Worm (Caenorhabditis elegans) whole organism, mixed stage, embryonic: Measurements from ENCODE around the gene sru-17.
A peak's percentile ranks its signal among the peaks of the same experiment; 100 is the strongest.

Experiments used
- M03D4.4 ChIP-seq: sonication (generic microtip); optimal IDR thresholded peaks from 2 replicates; lab custom pipeline; 2017; ENCODE audit warnings: mild to moderate bottlenecking, missing genetic modification characterization, missing compliant biosample characterization
- bed-3 ChIP-seq: fragments of 200-800 bp; sonication (Bioruptor generic); optimal IDR thresholded peaks from 3 replicates; lab custom pipeline; 2018; ENCODE audit warnings: mild to moderate bottlenecking, missing genetic modification characterization, moderate library complexity, missing compliant biosample characterization
- blmp-1 ChIP-seq: fragments of 150-350 bp; optimal IDR thresholded peaks from 2 replicates; lab custom pipeline; 2014; ENCODE audit warnings: missing biosample characterization, missing genetic modification characterization
- ceh-43 ChIP-seq: fragments of 200-800 bp; sonication (Bioruptor generic); optimal IDR thresholded peaks from 2 replicates; lab custom pipeline; 2018; ENCODE audit warnings: mild to moderate bottlenecking, missing genetic modification characterization, moderate library complexity, missing compliant biosample characterization
- ceh-83 ChIP-seq: fragments of 200-800 bp; sonication (Bioruptor generic); optimal IDR thresholded peaks from 2 replicates; lab custom pipeline; 2018; ENCODE audit warnings: mild to moderate bottlenecking, missing genetic modification characterization, missing compliant biosample characterization
- ces-1 ChIP-seq: fragments of 150-350 bp; optimal IDR thresholded peaks from 2 replicates; lab custom pipeline; 2014; ENCODE audit warnings: missing biosample characterization, missing genetic modification reagents, missing genetic modification characterization
- cnd-1 ChIP-seq: fragments of 200-800 bp; sonication (Bioruptor generic); optimal IDR thresholded peaks from 2 replicates; lab custom pipeline; 2018; ENCODE audit warnings: mild to moderate bottlenecking, missing genetic modification characterization, missing compliant biosample characterization
- drap-1 ChIP-seq: fragments of 200-800 bp; sonication (Bioruptor generic); optimal IDR thresholded peaks from 3 replicates; lab custom pipeline; 2018; ENCODE audit warnings: mild to moderate bottlenecking, missing genetic modification characterization, missing compliant biosample characterization
- elt-1 ChIP-seq: sonication (generic microtip); optimal IDR thresholded peaks from 2 replicates; lab custom pipeline; 2017; ENCODE audit warnings: missing genetic modification characterization, mild to moderate bottlenecking, missing compliant biosample characterization, antibody characterized with exemption, moderate library complexity, borderline replicate concordance; ENCODE audit not compliant: insufficient read depth
- elt-3 ChIP-seq: fragments of 150-350 bp; optimal IDR thresholded peaks from 2 replicates; lab custom pipeline; 2014; ENCODE audit warnings: missing biosample characterization, missing genetic modification characterization
- flh-1 ChIP-seq: fragments of 200-800 bp; sonication (Bioruptor generic); optimal IDR thresholded peaks from 2 replicates; lab custom pipeline; 2018; ENCODE audit warnings: mild to moderate bottlenecking, missing genetic modification characterization, moderate library complexity, missing compliant biosample characterization
- ham-2 ChIP-seq: fragments of 200-800 bp; sonication (Bioruptor generic); optimal IDR thresholded peaks from 2 replicates; lab custom pipeline; 2018; ENCODE audit warnings: mild to moderate bottlenecking, missing genetic modification characterization, missing compliant biosample characterization
- hlh-1 ChIP-seq: fragments of 150-350 bp; optimal IDR thresholded peaks from 2 replicates; lab custom pipeline; 2014; ENCODE audit warnings: missing biosample characterization, missing genetic modification reagents, missing genetic modification characterization
- lin-13 ChIP-seq: fragments of 150-350 bp; optimal IDR thresholded peaks from 2 replicates; lab custom pipeline; 2014; ENCODE audit warnings: missing biosample characterization, missing genetic modification characterization
- lsy-2 ChIP-seq: fragments of 150-350 bp; optimal IDR thresholded peaks from 2 replicates; lab custom pipeline; 2014; ENCODE audit warnings: missing biosample characterization, missing genetic modification characterization
- mab-5 ChIP-seq: fragments of 150-350 bp; optimal IDR thresholded peaks from 2 replicates; lab custom pipeline; 2014; ENCODE audit warnings: missing biosample characterization, missing genetic modification characterization
- mep-1 ChIP-seq: fragments of 150-350 bp; optimal IDR thresholded peaks from 2 replicates; lab custom pipeline; 2017; ENCODE audit warnings: missing biosample characterization, missing genetic modification reagents, missing genetic modification characterization, inconsistent platforms
- mls-2 ChIP-seq: sonication (generic microtip); optimal IDR thresholded peaks from 2 replicates; lab custom pipeline; 2016; ENCODE audit warnings: mild to moderate bottlenecking, missing genetic modification characterization, moderate library complexity, missing compliant biosample characterization
- nhr-2 ChIP-seq: fragments of 150-350 bp; optimal IDR thresholded peaks from 2 replicates; lab custom pipeline; 2014; ENCODE audit warnings: missing biosample characterization, missing genetic modification characterization
- nhr-237 ChIP-seq: fragments of 150-350 bp; optimal IDR thresholded peaks from 2 replicates; lab custom pipeline; 2014; ENCODE audit warnings: missing biosample characterization, missing genetic modification characterization
- nhr-28 ChIP-seq: fragments of 150-350 bp; optimal IDR thresholded peaks from 2 replicates; lab custom pipeline; 2014; ENCODE audit warnings: missing biosample characterization, missing genetic modification characterization
- pha-4 ChIP-seq: fragments of 150-350 bp; optimal IDR thresholded peaks from 2 replicates; lab custom pipeline; 2018; ENCODE audit warnings: missing biosample characterization, missing genetic modification reagents, missing genetic modification characterization
- snpc-4 ChIP-seq: fragments of 150-350 bp; optimal IDR thresholded peaks from 2 replicates; lab custom pipeline; 2014; ENCODE audit warnings: missing biosample characterization, missing genetic modification characterization
- sptf-1 ChIP-seq: sonication (generic microtip); optimal IDR thresholded peaks from 2 replicates; lab custom pipeline; 2017; ENCODE audit warnings: mild to moderate bottlenecking, missing genetic modification characterization, moderate library complexity, missing compliant biosample characterization
- tbx-8 ChIP-seq: fragments of 200-800 bp; sonication (Bioruptor generic); optimal IDR thresholded peaks from 2 replicates; lab custom pipeline; 2018; ENCODE audit warnings: mild to moderate bottlenecking, missing genetic modification characterization, moderate library complexity, missing compliant biosample characterization
- unc-120 ChIP-seq: sonication (generic microtip); optimal IDR thresholded peaks from 2 replicates; lab custom pipeline; 2017; ENCODE audit warnings: missing genetic modification characterization, missing compliant biosample characterization; ENCODE audit not compliant: poor library complexity, severe bottlenecking
- unc-39 ChIP-seq: fragments of 150-350 bp; optimal IDR thresholded peaks from 2 replicates; lab custom pipeline; 2014; ENCODE audit warnings: missing biosample characterization, missing genetic modification characterization
- unc-62 ChIP-seq: fragments of 150-350 bp; optimal IDR thresholded peaks from 2 replicates; lab custom pipeline; 2014; ENCODE audit warnings: missing biosample characterization, missing genetic modification reagents, missing genetic modification characterization
- zip-8 ChIP-seq: fragments of 150-350 bp; optimal IDR thresholded peaks from 2 replicates; lab custom pipeline; 2014; ENCODE audit warnings: missing biosample characterization, missing genetic modification characterization
- ztf-11 ChIP-seq: fragments of 150-350 bp; optimal IDR thresholded peaks from 2 replicates; lab custom pipeline; 2014; ENCODE audit warnings: missing biosample characterization, missing genetic modification characterization

The sru-17 gene

ce11 chrIV:12536358-12536757 lies 30.9 kb downstream of the sru-17 start:
- TF ChIP-seq ztf-11 (tag; lab: Kevin White, UChicago) (no peak), mls-2 (no peak), sptf-1 (peak; percentile 56), pha-4 (tag; lab: Kevin White, UChicago) (no peak), unc-62 (GFP tag; lab: Kevin White, UChicago) (no peak), hlh-1 (tag; lab: Kevin White, UChicago) (no peak), ceh-43 (GFP tag; lab: Kevin White, UChicago) (peak; percentile 64), elt-1 (tag; lab: Kevin White, UChicago) (no peak), cnd-1 (tag; lab: Kevin White, UChicago) (peak; percentile 22)
- TF ChIP-seq, all 35 proteins: peak for 3

- peak; percentile 88 for TF ChIP-seq nhr-2
- peak; percentile 8 for TF ChIP-seq cnd-1 (tag; lab: Kevin White, UChicago)
- peak; percentile 95 for TF ChIP-seq zip-8
- no peak for TF ChIP-seq elt-3
Measured at ce11 chrIV:12537694-12538093, 32.2 kb downstream of the sru-17 start.

ce11 chrIV:12540242-12540641 lies 34.7 kb downstream of the sru-17 start:
- TF ChIP-seq nhr-2 = no peak
- no peak for TF ChIP-seq tbx-8
- TF ChIP-seq sptf-1 = no peak
- TF ChIP-seq unc-120 (tag; lab: Kevin White, UChicago) = no peak
- TF ChIP-seq mep-1 (tag; lab: Kevin White, UChicago) = no peak
- no peak for TF ChIP-seq nhr-28
- TF ChIP-seq nhr-237 (tag; lab: Kevin White, UChicago) = no peak
- no peak for TF ChIP-seq ham-2 (GFP tag; lab: Kevin White, UChicago)
- no peak for TF ChIP-seq ztf-11 (tag; lab: Kevin White, UChicago)
- no peak for TF ChIP-seq hlh-1 (tag; lab: Kevin White, UChicago)
- no peak for TF ChIP-seq ces-1 (GFP tag; lab: Kevin White, UChicago)
- no peak for TF ChIP-seq cnd-1 (tag; lab: Kevin White, UChicago)
- TF ChIP-seq drap-1 (GFP tag; lab: Kevin White, UChicago) = no peak
- TF ChIP-seq elt-3 = no peak
- no peak for TF ChIP-seq pha-4 (tag; lab: Kevin White, UChicago)
- no peak for TF ChIP-seq mab-5

ce11 chrIV:12542011-12542410 lies 36.5 kb downstream of the sru-17 start, which contains the start of gene ham-1:
TSS of gene ham-1 (plus strand) at chrIV:12542183.
- TF ChIP-seq lsy-2 (tag; lab: Kevin White, UChicago) (no peak), mep-1 (tag; lab: Kevin White, UChicago) (no peak), zip-8 (no peak), snpc-4 (tag; lab: Kevin White, UChicago) (no peak), ceh-43 (GFP tag; lab: Kevin White, UChicago) (no peak), blmp-1 (tag; lab: Kevin White, UChicago) (no peak), hlh-1 (tag; lab: Kevin White, UChicago) (no peak), lin-13 (tag; lab: Kevin White, UChicago) (no peak), ztf-11 (tag; lab: Kevin White, UChicago) (no peak), pha-4 (tag; lab: Kevin White, UChicago) (no peak), nhr-237 (tag; lab: Kevin White, UChicago) (no peak), M03D4.4 (tag; lab: Kevin White, UChicago) (no peak), bed-3 (GFP tag; lab: Kevin White, UChicago) (no peak), drap-1 (GFP tag; lab: Kevin White, UChicago) (no peak), sptf-1 (no peak), cnd-1 (tag; lab: Kevin White, UChicago) (no peak), ceh-83 (no peak)
- TF ChIP-seq, all 35 proteins: peak for 0

- TF ChIP-seq unc-39 (tag; lab: Kevin White, UChicago) (no peak), flh-1 (GFP tag; lab: Kevin White, UChicago) (no peak), unc-62 (GFP tag; lab: Kevin White, UChicago) (no peak), nhr-2 (peak; percentile 66), mls-2 (no peak), ceh-43 (GFP tag; lab: Kevin White, UChicago) (peak; percentile 39), mab-5 (no peak), cnd-1 (tag; lab: Kevin White, UChicago) (no peak), ztf-11 (tag; lab: Kevin White, UChicago) (no peak), unc-120 (tag; lab: Kevin White, UChicago) (no peak), ceh-83 (no peak), sptf-1 (no peak), zip-8 (peak; percentile 30), ham-2 (GFP tag; lab: Kevin White, UChicago) (no peak), lin-13 (tag; lab: Kevin White, UChicago) (no peak)
- TF ChIP-seq, all 35 proteins: peak for 3
Measured at ce11 chrIV:12544624-12545023, 39.1 kb downstream of the sru-17 start.
